Fruit fly (Drosophila melanogaster) S2 (cell line): ENCODE measurements around the gene Vps26.

Experiments used
- CG8478 ChIP-seq: fragments of >200 bp; optimal IDR thresholded peaks from 2 replicates; lab custom pipeline; 2018
- CTCF ChIP-seq, 2 experiments: fragments of >200 bp; optimal IDR thresholded peaks; 2 replicates each; lab custom pipeline; 2018

DNA sequence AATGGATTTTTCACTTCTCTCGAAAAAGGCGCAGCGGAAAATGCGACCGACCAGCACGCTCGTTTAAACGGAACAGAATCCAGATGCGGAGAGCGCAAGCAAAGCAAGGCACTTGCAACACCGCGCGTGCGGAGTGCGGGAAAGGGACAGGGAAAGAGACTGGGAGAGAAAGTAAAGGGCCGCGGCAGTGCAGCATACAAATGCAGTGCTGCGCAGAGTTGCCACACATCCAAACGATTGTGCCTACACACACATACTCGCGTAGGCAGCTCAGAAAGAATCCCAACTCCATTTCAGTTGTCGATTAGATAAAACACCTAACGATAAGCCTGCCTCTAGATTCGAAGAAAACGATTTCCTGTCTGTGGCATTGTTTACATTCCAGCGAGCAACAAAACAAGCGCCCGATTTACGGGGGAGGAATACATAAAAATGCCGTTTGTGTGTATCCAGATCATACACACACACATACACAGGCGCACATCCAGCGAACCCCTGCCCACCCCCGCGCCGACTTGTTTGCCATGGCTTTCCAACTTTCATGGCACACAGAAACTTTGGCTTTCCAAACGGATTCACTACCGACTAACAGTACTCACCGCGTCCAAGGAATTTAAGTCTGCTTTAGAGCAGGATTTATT, 25.9 kb downstream of the Vps26 start:
- TF ChIP-seq CG8478 (lab: Kevin White, UChicago) (no peak), CTCF (optimal IDR thresholded peaks at IDR 0.05; lab: Kevin White, UChicago) (no peak)
